Worm (Caenorhabditis elegans): ENCODE results near the gene C53A5.13.

C53A5.13 gene

ce11 chrV:14594943-14595342, 48.3 kb downstream of the C53A5.13 start:
- TF ChIP-seq ZK337.2 (GFP tag; IDR thresholded peaks at IDR 0.05) (no peak), zfp-3 (GFP tag; conservative IDR thresholded peaks at IDR 0.05) (peak; percentile 39), dmd-8 (GFP tag; IDR thresholded peaks at IDR 0.05) (no peak), ctbp-1 (GFP tag; IDR thresholded peaks at IDR 0.05) (no peak), php-3 (GFP tag; IDR thresholded peaks at IDR 0.05) (0 out of 2 replicates have a peak, but pooled peaks have one; percentile 15), T20F7.1 (GFP tag; optimal IDR thresholded peaks at IDR 0.05) (peak; percentile 66), T26A8.4 (GFP tag; IDR thresholded peaks at IDR 0.05) (no peak), snpc-4 (tag; optimal IDR thresholded peaks at IDR 0.05) (no peak), nhr-111 (GFP tag; optimal IDR thresholded peaks at IDR 0.05) (no peak), nhr-42 (GFP tag; IDR thresholded peaks at IDR 0.05) (no peak), daf-16 (GFP tag; optimal IDR thresholded peaks at IDR 0.05) (no peak), daf-16 (tag; optimal IDR thresholded peaks at IDR 0.05) (peak; percentile 25), zfp-2 (tag; optimal IDR thresholded peaks at IDR 0.05) (no peak), lin-38 (GFP tag; IDR thresholded peaks at IDR 0.05) (peak; percentile 54), ces-1 (GFP tag; optimal IDR thresholded peaks at IDR 0.05) (no peak), egl-27 (tag; optimal IDR thresholded peaks at IDR 0.05) (no peak), Y5F2A.4 (GFP tag; optimal IDR thresholded peaks at IDR 0.05) (no peak), ZK546.5 (tag; optimal IDR thresholded peaks at IDR 0.05) (no peak)

ce11 chrV:14595984-14596383, 49.3 kb downstream of the C53A5.13 start:
- TF ChIP-seq saeg-2 (GFP tag; IDR thresholded peaks at IDR 0.05) (no peak), dmd-6 (GFP tag; IDR thresholded peaks at IDR 0.05) (peak; percentile 35; the same call in 1 of the 2 replicates), Y105C5A.15 (GFP tag; IDR thresholded peaks at IDR 0.05) (no peak), rbr-2 (tag; optimal IDR thresholded peaks at IDR 0.05) (no peak), ztf-7 (tag; optimal IDR thresholded peaks at IDR 0.05) (no peak), dve-1 (tag; optimal IDR thresholded peaks at IDR 0.05; ENCODE audit: insufficient read depth) (peak; percentile 36), F49E8.2 (tag; optimal IDR thresholded peaks at IDR 0.05; ENCODE audit: borderline replicate concordance) (no peak), zag-1 (tag; optimal IDR thresholded peaks at IDR 0.05) (no peak), daf-16 (GFP tag; optimal IDR thresholded peaks at IDR 0.05) (no peak), daf-16 (tag; optimal IDR thresholded peaks at IDR 0.05) (peak; percentile 66), pqm-1 (tag; optimal IDR thresholded peaks at IDR 0.05) (peak; percentile 5), hlh-11 (tag; optimal IDR thresholded peaks at IDR 0.05) (peak; percentile 34), mep-1 (tag; optimal IDR thresholded peaks at IDR 0.05) (no peak)

- TF ChIP-seq daf-16 (GFP tag; optimal IDR thresholded peaks at IDR 0.05) (no peak), daf-16 (tag; optimal IDR thresholded peaks at IDR 0.05) (peak; percentile 76), mes-2 (tag; optimal IDR thresholded peaks at IDR 0.05; ENCODE audit: poor library complexity, severe bottlenecking) (peak; percentile 25), fos-1 (tag; optimal IDR thresholded peaks at IDR 0.05) (no peak), ceh-32 (tag; optimal IDR thresholded peaks at IDR 0.05; ENCODE audit: poor library complexity) (no peak), zfp-3 (GFP tag; conservative IDR thresholded peaks at IDR 0.05) (no peak), hlh-11 (tag; optimal IDR thresholded peaks at IDR 0.05) (peak; percentile 57), zag-1 (tag; optimal IDR thresholded peaks at IDR 0.05) (no peak), F44E2.7 (GFP tag; IDR thresholded peaks at IDR 0.05) (no peak), nhr-28 (tag; optimal IDR thresholded peaks at IDR 0.05) (peak; percentile 27), aha-1 (tag) (no peak), jun-1 (tag; optimal IDR thresholded peaks at IDR 0.05) (no peak), pha-4 (GFP tag; IDR thresholded peaks at IDR 0.05) (no peak), pha-4 (tag; optimal IDR thresholded peaks at IDR 0.05) (no peak), fkh-10 (GFP tag; optimal IDR thresholded peaks at IDR 0.05) (no peak), lin-38 (GFP tag; IDR thresholded peaks at IDR 0.05) (no peak), hmg-1.1 (GFP tag; IDR thresholded peaks at IDR 0.05) (no peak), daf-8 (GFP tag; IDR thresholded peaks at IDR 0.05) (no peak), ceh-28 (tag; optimal IDR thresholded peaks at IDR 0.05) (no peak), nhr-25 (tag; optimal IDR thresholded peaks at IDR 0.05; ENCODE audit: borderline replicate concordance, insufficient read depth) (no peak), madf-9 (GFP tag; conservative IDR thresholded peaks at IDR 0.05) (no peak), lin-29 (GFP tag; IDR thresholded peaks at IDR 0.05) (no peak), dmd-6 (GFP tag; IDR thresholded peaks at IDR 0.05) (peak; percentile 11; the same call in 1 of the 2 replicates), egl-27 (tag; optimal IDR thresholded peaks at IDR 0.05) (no peak), lir-3 (tag; optimal IDR thresholded peaks at IDR 0.05) (no peak), pqm-1 (tag; optimal IDR thresholded peaks at IDR 0.05) (peak; percentile 78), ZK337.2 (GFP tag; IDR thresholded peaks at IDR 0.05) (no peak), ztf-11 (tag; optimal IDR thresholded peaks at IDR 0.05) (no peak), Y105C5A.15 (GFP tag; IDR thresholded peaks at IDR 0.05) (no peak)
These were observed 50.5 kb downstream of the C53A5.13 start, which contains the start of gene pes-9 for ce11 chrV:14597005-14597680. Gene pes-9 (minus strand): TSS chrV:14597034.

Measured in whole organism, L4 larva.